Worm (Caenorhabditis elegans): ENCODE data around the gene msrp-4.

ce11 chrII:799700-800099, 22.9 kb downstream of the msrp-4 start, which contains the start of gene F46F5.14:
- TF ChIP-seq lin-11 (tag; optimal IDR thresholded peaks at IDR 0.05) (no peak), fkh-6 (tag; optimal IDR thresholded peaks at IDR 0.05) (no peak), ahr-1 (tag; optimal IDR thresholded peaks at IDR 0.05) (no peak), madf-2 (tag; optimal IDR thresholded peaks at IDR 0.05) (no peak)
